Fruit fly (Drosophila melanogaster) whole organism, embryonic: ENCODE data around the gene Cbl.

Experiments used
- Atf6 ChIP-seq: fragments of 200-800 bp; sonication (Bioruptor generic); IDR thresholded peaks from 2 replicates; pipeline ENCODE4 v1.3.6; 2022; ENCODE audit warnings: missing biosample characterization, missing genetic modification characterization
- Awh ChIP-seq: fragments of 200-800 bp; sonication (Bioruptor generic); IDR thresholded peaks from 2 replicates; pipeline ENCODE4, ENCODE4 v1.3.6; 2022; ENCODE audit warnings: missing biosample characterization, missing genetic modification characterization
- CG10431 ChIP-seq: fragments of 200-800 bp; sonication (Bioruptor generic); optimal IDR thresholded peaks from 3 replicates; lab custom pipeline; 2018; ENCODE audit warnings: missing biosample characterization, mild to moderate bottlenecking, missing genetic modification characterization
- CG11085 ChIP-seq: fragments of 200-800 bp; sonication (Bioruptor generic); IDR thresholded peaks from 2 replicates; pipeline ENCODE4 v1.3.6; 2022; ENCODE audit warnings: missing biosample characterization, missing genetic modification characterization
- CG15601 ChIP-seq: fragments of 200-800 bp; sonication (Bioruptor generic); optimal IDR thresholded peaks from 3 replicates; lab custom pipeline; 2019; ENCODE audit warnings: missing biosample characterization, mild to moderate bottlenecking, missing genetic modification characterization, moderate library complexity
- CG16815 ChIP-seq: fragments of 200-800 bp; sonication (Bioruptor generic); optimal IDR thresholded peaks from 3 replicates; lab custom pipeline; 2017; ENCODE audit warnings: missing biosample characterization, mild to moderate bottlenecking, missing genetic modification characterization
- CG1792 ChIP-seq: fragments of 200-800 bp; sonication (Bioruptor generic); optimal IDR thresholded peaks from 2 replicates; lab custom pipeline; 2016; ENCODE audit warnings: missing biosample characterization, missing genetic modification characterization
- CG2678 ChIP-seq: fragments of 200-800 bp; sonication (Bioruptor generic); optimal IDR thresholded peaks from 3 replicates; lab custom pipeline; 2019; ENCODE audit warnings: missing biosample characterization, mild to moderate bottlenecking, missing genetic modification characterization, moderate library complexity
- CG2712 ChIP-seq: fragments of 200-800 bp; optimal IDR thresholded peaks from 3 replicates; lab custom pipeline; 2019; ENCODE audit warnings: missing biosample characterization, mild to moderate bottlenecking, missing genetic modification characterization, moderate library complexity
- CG30020 ChIP-seq: fragments of 200-800 bp; optimal IDR thresholded peaks from 2 replicates; lab custom pipeline; 2019; ENCODE audit warnings: missing biosample characterization, mild to moderate bottlenecking, missing genetic modification characterization, moderate library complexity
- CG3065 ChIP-seq: fragments of 200-800 bp; sonication (Bioruptor generic); optimal IDR thresholded peaks from 2 replicates; lab custom pipeline; 2016; ENCODE audit warnings: missing biosample characterization, missing genetic modification characterization
- CG3995 ChIP-seq: fragments of 200-800 bp; sonication (Bioruptor generic); optimal IDR thresholded peaks from 3 replicates; lab custom pipeline; 2016; ENCODE audit warnings: missing biosample characterization, missing genetic modification characterization
- CG4282 ChIP-seq: fragments of 200-800 bp; sonication (Bioruptor generic); optimal IDR thresholded peaks from 2 replicates; lab custom pipeline; 2016; ENCODE audit warnings: missing biosample characterization, missing genetic modification characterization
- CG5180 ChIP-seq: fragments of 200-800 bp; sonication (Bioruptor generic); optimal IDR thresholded peaks from 3 replicates; lab custom pipeline; 2017; ENCODE audit warnings: missing biosample characterization, missing genetic modification characterization, mild to moderate bottlenecking, moderate library complexity, missing genetic modification reagents
- CG6175 ChIP-seq: fragments of 200-800 bp; sonication (Bioruptor generic); IDR thresholded peaks from 3 replicates; pipeline ENCODE4 v1.3.6; 2022; ENCODE audit warnings: missing biosample characterization, missing genetic modification characterization
- CG6254 ChIP-seq: fragments of 200-800 bp; sonication (Bioruptor generic); optimal IDR thresholded peaks from 3 replicates; lab custom pipeline; 2017; ENCODE audit warnings: mild to moderate bottlenecking, missing biosample characterization, missing genetic modification reagents, missing genetic modification characterization
- CG6813 ChIP-seq: fragments of 200-800 bp; sonication (Bioruptor generic); optimal IDR thresholded peaks from 2 replicates; lab custom pipeline; 2017; ENCODE audit warnings: missing biosample characterization, missing genetic modification characterization, mild to moderate bottlenecking, moderate library complexity, missing genetic modification reagents
- CG8765 ChIP-seq: fragments of 200-800 bp; sonication (Bioruptor generic); IDR thresholded peaks from 2 replicates; pipeline ENCODE4 v1.3.6; 2022; ENCODE audit warnings: missing biosample characterization, missing genetic modification characterization
- CG9609 ChIP-seq: fragments of 200-800 bp; sonication (Bioruptor generic); optimal IDR thresholded peaks from 3 replicates; lab custom pipeline; 2016; ENCODE audit warnings: missing biosample characterization, missing genetic modification characterization
- CrebB ChIP-seq: fragments of 200-800 bp; sonication (Bioruptor generic); optimal IDR thresholded peaks from 3 replicates; lab custom pipeline; 2018; ENCODE audit warnings: missing biosample characterization, mild to moderate bottlenecking, missing genetic modification characterization
- Deaf1 ChIP-seq: fragments of 200-800 bp; optimal IDR thresholded peaks from 3 replicates; lab custom pipeline; 2019; ENCODE audit warnings: missing biosample characterization, mild to moderate bottlenecking, missing genetic modification characterization, moderate library complexity
- E2f2 ChIP-seq: fragments of 200-800 bp; sonication (Bioruptor generic); IDR thresholded peaks from 2 replicates; pipeline ENCODE4 v1.3.6; 2022; ENCODE audit warnings: missing biosample characterization, missing genetic modification characterization
- Eip74EF ChIP-seq, 2 experiments: fragments of 200-800 bp in 1 of 2; fragments of >200 bp in 1 of 2; sonication (Bioruptor generic) in 1 of 2; optimal IDR thresholded peaks; 2 replicates each; lab custom pipeline; 2017 to 2019; ENCODE audit warnings: missing biosample characterization in 2 of 2, missing genetic modification characterization in 2 of 2, mild to moderate bottlenecking in 1 of 2, moderate library complexity in 1 of 2
- Gug ChIP-seq: fragments of 200-800 bp; sonication (Bioruptor generic); IDR thresholded peaks from 4 replicates; pipeline ENCODE4 v1.3.6; 2022; ENCODE audit warnings: missing biosample characterization, missing genetic modification characterization
- H15 ChIP-seq: fragments of 200-800 bp; sonication (Bioruptor generic); IDR thresholded peaks from 3 replicates; pipeline ENCODE4 v1.3.6; 2022; ENCODE audit warnings: missing biosample characterization, missing genetic modification characterization
- Hand ChIP-seq: fragments of 200-800 bp; sonication (Bioruptor generic); optimal IDR thresholded peaks from 2 replicates; lab custom pipeline; 2017; ENCODE audit warnings: mild to moderate bottlenecking, missing biosample characterization, missing genetic modification reagents, missing genetic modification characterization
- HmgD ChIP-seq: fragments of 200-800 bp; sonication (Bioruptor generic); optimal IDR thresholded peaks from 3 replicates; lab custom pipeline; 2016; ENCODE audit warnings: missing biosample characterization, missing genetic modification characterization
- Jarid2 ChIP-seq: fragments of 200-800 bp; sonication (Bioruptor generic); optimal IDR thresholded peaks from 3 replicates; lab custom pipeline; 2017; ENCODE audit warnings: mild to moderate bottlenecking, missing biosample characterization, missing genetic modification reagents, missing genetic modification characterization
- MTF-1 ChIP-seq: fragments of 200-800 bp; sonication (Bioruptor generic); optimal IDR thresholded peaks from 2 replicates; lab custom pipeline; 2018; ENCODE audit warnings: missing biosample characterization, mild to moderate bottlenecking, missing genetic modification characterization, borderline replicate concordance
- NC2β ChIP-seq: fragments of 200-800 bp; sonication (Bioruptor generic); optimal IDR thresholded peaks from 2 replicates; lab custom pipeline; 2016; ENCODE audit warnings: missing biosample characterization, missing genetic modification characterization
- Neu2 ChIP-seq: fragments of 200-800 bp; sonication (Bioruptor generic); optimal IDR thresholded peaks from 3 replicates; lab custom pipeline; 2016; ENCODE audit warnings: missing biosample characterization, missing genetic modification characterization, borderline replicate concordance
- Pdp1 ChIP-seq, 2 experiments: fragments of 200-800 bp; sonication (Bioruptor generic); optimal IDR thresholded peaks; 3 replicates each; lab custom pipeline; 2016; ENCODE audit warnings: missing biosample characterization in 2 of 2, missing genetic modification characterization in 2 of 2, mild to moderate bottlenecking in 1 of 2, moderate library complexity in 1 of 2
- Xbp1 ChIP-seq: fragments of 200-800 bp; sonication (Bioruptor generic); optimal IDR thresholded peaks from 3 replicates; lab custom pipeline; 2016; ENCODE audit warnings: missing biosample characterization, mild to moderate bottlenecking, missing genetic modification characterization
- dan ChIP-seq: fragments of 200-800 bp; sonication (Bioruptor generic); IDR thresholded peaks from 2 replicates; pipeline ENCODE4 v1.3.6; 2022; ENCODE audit warnings: missing biosample characterization, missing genetic modification characterization
- fd64A ChIP-seq: fragments of 200-800 bp; sonication (Bioruptor generic); optimal IDR thresholded peaks from 3 replicates; lab custom pipeline; 2018; ENCODE audit warnings: missing biosample characterization, mild to moderate bottlenecking, missing genetic modification characterization
- hbn ChIP-seq: fragments of 200-800 bp; sonication (Bioruptor generic); IDR thresholded peaks from 2 replicates; pipeline ENCODE4 v1.3.6; 2022; ENCODE audit warnings: missing biosample characterization, missing genetic modification characterization; ENCODE audit not compliant: partially characterized antibody
- insv ChIP-seq, 2 experiments: fragments of 200-800 bp; sonication (Bioruptor generic); optimal IDR thresholded peaks; 3 replicates each; lab custom pipeline; 2016 to 2018; ENCODE audit warnings: missing biosample characterization in 2 of 2, missing genetic modification characterization in 2 of 2
- inv ChIP-seq: fragments of 200-800 bp; sonication (Bioruptor generic); IDR thresholded peaks from 2 replicates; pipeline ENCODE4 v1.3.6; 2022; ENCODE audit warnings: missing biosample characterization, missing genetic modification characterization; ENCODE audit not compliant: partially characterized antibody
- knrl ChIP-seq: fragments of 200-800 bp; sonication (Bioruptor generic); IDR thresholded peaks from 3 replicates; pipeline ENCODE4 v1.3.6; 2022; ENCODE audit warnings: missing biosample characterization, missing genetic modification characterization; ENCODE audit not compliant: partially characterized antibody
- nau ChIP-seq: fragments of 200-800 bp; sonication (Bioruptor generic); optimal IDR thresholded peaks from 3 replicates; lab custom pipeline; 2017; ENCODE audit warnings: missing biosample characterization, mild to moderate bottlenecking, missing genetic modification characterization, missing genetic modification reagents
- ro ChIP-seq: fragments of 200-800 bp; sonication (Bioruptor generic); IDR thresholded peaks from 2 replicates; pipeline ENCODE4 v1.3.6; 2022; ENCODE audit warnings: missing biosample characterization, missing genetic modification characterization
- salm ChIP-seq: fragments of 200-800 bp; sonication (Bioruptor generic); optimal IDR thresholded peaks from 2 replicates; lab custom pipeline; 2018; ENCODE audit warnings: missing biosample characterization, mild to moderate bottlenecking, missing genetic modification characterization
- sima ChIP-seq: fragments of 200-800 bp; sonication (Bioruptor generic); optimal IDR thresholded peaks from 2 replicates; lab custom pipeline; 2016; ENCODE audit warnings: missing biosample characterization, missing genetic modification characterization
- slou ChIP-seq: fragments of 200-800 bp; sonication (Bioruptor generic); optimal IDR thresholded peaks from 3 replicates; lab custom pipeline; 2016; ENCODE audit warnings: missing biosample characterization, missing genetic modification characterization
- stc ChIP-seq: fragments of 200-800 bp; sonication (Bioruptor generic); IDR thresholded peaks from 2 replicates; pipeline ENCODE4 v1.3.6; 2022; ENCODE audit warnings: missing biosample characterization, missing genetic modification characterization
- stwl ChIP-seq: fragments of 200-800 bp; sonication (Bioruptor generic); optimal IDR thresholded peaks from 3 replicates; lab custom pipeline; 2018; ENCODE audit warnings: missing biosample characterization, mild to moderate bottlenecking, missing genetic modification characterization, moderate library complexity
- tap ChIP-seq: fragments of 200-800 bp; optimal IDR thresholded peaks from 3 replicates; lab custom pipeline; 2019; ENCODE audit warnings: missing biosample characterization, mild to moderate bottlenecking, missing genetic modification characterization, moderate library complexity
- tx ChIP-seq: fragments of 200-800 bp; sonication (Bioruptor generic); optimal IDR thresholded peaks from 2 replicates; lab custom pipeline; 2016; ENCODE audit warnings: missing biosample characterization, missing genetic modification characterization
- zfh1 ChIP-seq: fragments of 200-800 bp; sonication (Bioruptor generic); IDR thresholded peaks from 3 replicates; pipeline ENCODE4 v1.3.6; 2022; ENCODE audit warnings: missing biosample characterization, missing genetic modification characterization

Gene Cbl

DNA sequence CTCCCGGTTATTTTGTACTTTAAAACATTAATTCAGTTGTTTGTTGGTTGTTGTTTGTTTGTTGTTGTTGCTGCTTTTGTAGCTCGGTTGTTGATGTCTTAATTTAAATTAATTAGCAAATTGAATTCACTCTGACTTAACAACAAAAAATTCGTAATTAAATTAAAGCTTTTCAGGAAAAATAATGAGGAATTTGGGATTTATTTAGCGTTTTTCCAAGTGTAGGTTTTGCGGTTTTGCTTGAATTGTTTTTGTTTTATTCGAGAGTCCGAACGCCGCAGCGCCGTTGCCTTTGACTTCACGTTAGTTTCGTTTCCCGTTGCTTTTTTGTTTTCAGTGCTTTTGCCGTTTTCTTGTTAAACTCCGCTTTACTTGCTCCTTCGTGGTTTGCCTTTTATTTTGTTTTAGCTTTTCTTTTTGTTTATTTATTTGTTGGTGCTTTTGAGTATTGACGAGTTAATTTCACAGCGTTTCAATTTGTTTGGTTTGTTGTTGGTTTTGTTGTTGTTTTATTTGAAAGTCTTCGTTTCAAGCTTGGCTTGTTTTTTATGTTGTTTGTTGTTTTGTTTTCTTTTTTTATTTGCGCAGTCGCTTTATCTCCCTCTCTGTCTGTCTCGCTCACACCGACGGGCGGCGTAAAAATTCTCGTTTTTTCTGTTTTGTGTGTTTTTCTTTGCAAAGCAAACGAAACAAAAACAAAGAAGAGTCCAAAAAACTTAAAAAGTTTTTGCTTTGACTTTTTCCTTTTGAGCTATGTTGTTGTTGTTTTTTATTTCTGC, 16.2 kb downstream of the Cbl start (continued):
- TF ChIP-seq H15 (GFP tag; lab: Robert Waterston, UW), result no peak
- TF ChIP-seq CG6254 (GFP tag; lab: Kevin White, UChicago), result no peak
- TF ChIP-seq dan (GFP tag; lab: Robert Waterston, UW), result no peak
- TF ChIP-seq CG3995 (GFP tag; lab: Kevin White, UChicago), result no peak
- TF ChIP-seq knrl (GFP tag; lab: Robert Waterston, UW), result no peak
- TF ChIP-seq ro (GFP tag; lab: Robert Waterston, UW), result no peak
- TF ChIP-seq slou (GFP tag; lab: Kevin White, UChicago), result no peak
- TF ChIP-seq stwl (tag; lab: Kevin White, UChicago), result no peak
- TF ChIP-seq CG9609 (GFP tag; lab: Kevin White, UChicago), result peak; percentile 19
- peak; percentile 62 for TF ChIP-seq CG1792 (GFP tag; lab: Kevin White, UChicago)
- no peak for TF ChIP-seq insv (GFP tag; optimal IDR thresholded peaks at IDR 0.05; lab: Kevin White, UChicago)
- TF ChIP-seq CG2678 (tag; lab: Kevin White, UChicago), result no peak
- no peak for TF ChIP-seq hbn (GFP tag; lab: Robert Waterston, UW)
- no peak for TF ChIP-seq fd64A (GFP tag; lab: Kevin White, UChicago)
- peak in 1 of 2 experiments; percentile 30 for TF ChIP-seq Pdp1 (GFP tag; optimal IDR thresholded peaks at IDR 0.05; lab: Kevin White, UChicago)
- no peak for TF ChIP-seq salm (tag; lab: Kevin White, UChicago)
- TF ChIP-seq CG16815 (GFP tag; lab: Kevin White, UChicago), result no peak
- no peak for TF ChIP-seq CG15601 (tag; lab: Kevin White, UChicago)
- no peak for TF ChIP-seq tap (tag; lab: Kevin White, UChicago)
- TF ChIP-seq CG2712, result peak; percentile 29
- no peak for TF ChIP-seq CG6175 (GFP tag; lab: Robert Waterston, UW)
- TF ChIP-seq CG3065 (GFP tag; lab: Kevin White, UChicago), result no peak
- TF ChIP-seq CG6813, result peak; percentile 17
- TF ChIP-seq sima (GFP tag; lab: Kevin White, UChicago), result peak; percentile 29
- no peak for TF ChIP-seq Neu2 (GFP tag; lab: Kevin White, UChicago)
- no peak for TF ChIP-seq CG11085
- no peak for TF ChIP-seq Eip74EF (GFP tag; optimal IDR thresholded peaks at IDR 0.05; lab: Kevin White, UChicago)
- no peak for TF ChIP-seq MTF-1
- TF ChIP-seq CG5180 (GFP tag; lab: Kevin White, UChicago), result no peak
- no peak for TF ChIP-seq nau (GFP tag; lab: Kevin White, UChicago)
- TF ChIP-seq NC2β (GFP tag; lab: Kevin White, UChicago), result no peak
- TF ChIP-seq Awh (GFP tag; lab: Robert Waterston, UW), result no peak
- no peak for TF ChIP-seq CrebB (tag; lab: Kevin White, UChicago)
- no peak for TF ChIP-seq tx
- TF ChIP-seq HmgD (GFP tag; lab: Kevin White, UChicago), result no peak
- TF ChIP-seq zfh1, result no peak; the same call in 2 of the 3 replicates
- no peak for TF ChIP-seq CG30020
- no peak for TF ChIP-seq Hand (GFP tag; lab: Kevin White, UChicago)
- no peak for TF ChIP-seq inv
- peak; percentile 7; the same call in 1 of the 2 replicates for TF ChIP-seq E2f2
- TF ChIP-seq Gug (GFP tag; lab: Robert Waterston, UW), result no peak; the same call in 3 of the 4 replicates
- TF ChIP-seq CG8765, result no peak
- TF ChIP-seq Xbp1, result peak; percentile 41
- peak; percentile 4 for TF ChIP-seq CG4282 (GFP tag; lab: Kevin White, UChicago)
- TF ChIP-seq Deaf1, result no peak
- peak; percentile 20; the same call in 1 of the 2 replicates for TF ChIP-seq stc
- TF ChIP-seq CG10431 (GFP tag; lab: Kevin White, UChicago), result no peak
- TF ChIP-seq Atf6, result no peak; the same call in 1 of the 2 replicates
- TF ChIP-seq Jarid2, result no peak
